Worm (Caenorhabditis elegans) whole organism, midembryonic: ENCODE data around the gene C26E1.2.
A peak's percentile ranks its signal among the peaks of the same experiment; 100 is the strongest.

ENCODE experiments used
- T22C8.4 ChIP-seq: fragments of 200-800 bp; sonication (Bioruptor generic); IDR thresholded peaks from 2 replicates; pipeline ENCODE4 v1.3.6; 2022; ENCODE audit warnings: missing genetic modification characterization, missing compliant biosample characterization
- cog-1 ChIP-seq: sonication (generic microtip); optimal IDR thresholded peaks from 2 replicates; lab custom pipeline; 2016; ENCODE audit warnings: missing genetic modification characterization, missing compliant biosample characterization
- flt-1 ChIP-seq: fragments of 200-800 bp; sonication (Bioruptor generic); IDR thresholded peaks from 2 replicates; pipeline ENCODE4 v1.3.6; 2022; ENCODE audit warnings: missing genetic modification characterization, missing compliant biosample characterization
- klf-2 ChIP-seq: fragments of 200-800 bp; sonication (Bioruptor generic); conservative IDR thresholded peaks from 2 replicates; pipeline ENCODE4 v1.3.6; 2022; ENCODE audit warnings: missing genetic modification reagents, missing genetic modification characterization, missing compliant biosample characterization
- med-1 ChIP-seq: sonication (generic microtip); optimal IDR thresholded peaks from 2 replicates; lab custom pipeline; 2017; ENCODE audit warnings: missing genetic modification characterization, mild to moderate bottlenecking, missing compliant biosample characterization, antibody characterized with exemption, missing genetic modification reagents; ENCODE audit not compliant: insufficient read depth
- ref-1 ChIP-seq: fragments of 200-800 bp; sonication (Bioruptor generic); conservative IDR thresholded peaks from 2 replicates; pipeline ENCODE4 v1.3.6; 2022; ENCODE audit warnings: missing genetic modification reagents, missing genetic modification characterization, missing compliant biosample characterization
- tab-1 ChIP-seq: fragments of 200-800 bp; sonication (Bioruptor generic); IDR thresholded peaks from 2 replicates; pipeline ENCODE4 v1.3.6; 2022; ENCODE audit warnings: missing genetic modification characterization, missing compliant biosample characterization
- ztf-23 ChIP-seq: fragments of 200-800 bp; sonication (Bioruptor generic); IDR thresholded peaks from 2 replicates; pipeline ENCODE4 v1.3.6; 2022; ENCODE audit warnings: missing genetic modification reagents, missing genetic modification characterization, missing compliant biosample characterization
- ztf-29 ChIP-seq: fragments of 200-800 bp; sonication (Bioruptor generic); IDR thresholded peaks from 2 replicates; pipeline ENCODE4 v1.3.6; 2022; ENCODE audit warnings: missing genetic modification reagents, missing genetic modification characterization, missing compliant biosample characterization

The C26E1.2 gene

ce11 chrV:13298706-13299105 is 6.2 kb upstream of the C26E1.2 start:
- no peak for TF ChIP-seq flt-1
- TF ChIP-seq ztf-23 (GFP tag; lab: Robert Waterston, UW) = no peak
- TF ChIP-seq med-1 = no peak
- TF ChIP-seq ztf-29 = no peak
- no peak for TF ChIP-seq ref-1
- no peak for TF ChIP-seq T22C8.4 (GFP tag; lab: Robert Waterston, UW)

- TF ChIP-seq flt-1 (no peak), ref-1 (no peak), cog-1 (no peak), tab-1 (GFP tag; lab: Robert Waterston, UW) (no peak), ztf-29 (no peak), med-1 (no peak), T22C8.4 (GFP tag; lab: Robert Waterston, UW) (no peak), klf-2 (no peak), ztf-23 (GFP tag; lab: Robert Waterston, UW) (no peak)
Measured at ce11 chrV:13299398-13299797, 5.5 kb upstream of the C26E1.2 start.

ce11 chrV:13300492-13300891 is 4.4 kb upstream of the C26E1.2 start:
- TF ChIP-seq ztf-29 = no peak
- TF ChIP-seq ref-1 = no peak
- no peak for TF ChIP-seq T22C8.4 (GFP tag; lab: Robert Waterston, UW)
- TF ChIP-seq med-1 = no peak
- no peak for TF ChIP-seq tab-1 (GFP tag; lab: Robert Waterston, UW)
- no peak for TF ChIP-seq klf-2
- TF ChIP-seq flt-1 = no peak
- TF ChIP-seq ztf-23 (GFP tag; lab: Robert Waterston, UW) = no peak
- TF ChIP-seq cog-1 = no peak

- no peak for TF ChIP-seq klf-2
- TF ChIP-seq ztf-23 (GFP tag; lab: Robert Waterston, UW) = no peak
- no peak for TF ChIP-seq T22C8.4 (GFP tag; lab: Robert Waterston, UW)
- TF ChIP-seq ztf-29 = no peak
- no peak for TF ChIP-seq med-1
- TF ChIP-seq ref-1 = no peak
- TF ChIP-seq tab-1 (GFP tag; lab: Robert Waterston, UW) = no peak
- TF ChIP-seq cog-1 = no peak
- TF ChIP-seq flt-1 = no peak
Measured at ce11 chrV:13301443-13301842, 3.5 kb upstream of the C26E1.2 start, which contains the start of gene ceh-79. Gene ceh-79 (plus strand): TSS chrV:13301833.

- TF ChIP-seq T22C8.4 (GFP tag; lab: Robert Waterston, UW) (no peak), tab-1 (GFP tag; lab: Robert Waterston, UW) (no peak), klf-2 (no peak), cog-1 (no peak), ztf-29 (no peak), med-1 (no peak), flt-1 (no peak), ref-1 (no peak), ztf-23 (GFP tag; lab: Robert Waterston, UW) (no peak)
Measured at ce11 chrV:13308616-13309015, 3.7 kb downstream of the C26E1.2 start, which contains the start of gene C50B6.1. Gene C50B6.1 (plus strand): TSS chrV:13308916.

ce11 chrV:13309806-13310205 is 4.9 kb downstream of the C26E1.2 start:
- no peak for TF ChIP-seq ztf-29
- no peak for TF ChIP-seq T22C8.4 (GFP tag; lab: Robert Waterston, UW)
- TF ChIP-seq ref-1 = no peak
- TF ChIP-seq ztf-23 (GFP tag; lab: Robert Waterston, UW) = no peak
- TF ChIP-seq klf-2 = no peak
- no peak for TF ChIP-seq tab-1 (GFP tag; lab: Robert Waterston, UW)

ce11 chrV:13312210-13312676 is 7.3 kb downstream of the C26E1.2 start, which contains the start of gene nasp-2:
Gene nasp-2 (minus strand): TSS chrV:13312260.
- TF ChIP-seq T22C8.4 (GFP tag; lab: Robert Waterston, UW) = no peak
- TF ChIP-seq med-1 = no peak
- no peak for TF ChIP-seq ztf-29
- TF ChIP-seq ztf-23 (GFP tag; lab: Robert Waterston, UW) = no peak
- TF ChIP-seq cog-1 = no peak
- no peak for TF ChIP-seq tab-1 (GFP tag; lab: Robert Waterston, UW)
- no peak for TF ChIP-seq flt-1
- TF ChIP-seq klf-2 = no peak
- no peak for TF ChIP-seq ref-1

- peak; percentile 69 for TF ChIP-seq T22C8.4 (GFP tag; lab: Robert Waterston, UW)
- no peak for TF ChIP-seq tab-1 (GFP tag; lab: Robert Waterston, UW)
- TF ChIP-seq ztf-23 (GFP tag; lab: Robert Waterston, UW) = 0 out of 2 replicates have a peak, but pooled peaks have one; percentile 62
Measured at ce11 chrV:13313045-13313623, 8.2 kb downstream of the C26E1.2 start, which contains the start of gene C50B6.3. Gene C50B6.3 (plus strand): TSS chrV:13313573.

ce11 chrV:13317247-13317646 is 12.3 kb downstream of the C26E1.2 start:
- TF ChIP-seq tab-1 (GFP tag; lab: Robert Waterston, UW) (0 out of 2 replicates have a peak, but pooled peaks have one; percentile 31), klf-2 (0 out of 2 replicates have a peak, but pooled peaks have one; percentile 8)

- no peak for TF ChIP-seq flt-1
- TF ChIP-seq ztf-29 = no peak
- TF ChIP-seq T22C8.4 (GFP tag; lab: Robert Waterston, UW) = no peak
- no peak for TF ChIP-seq tab-1 (GFP tag; lab: Robert Waterston, UW)
- no peak for TF ChIP-seq klf-2
- TF ChIP-seq med-1 = no peak
Measured at ce11 chrV:13317911-13318502, 13.1 kb downstream of the C26E1.2 start, which contains the start of the genes col-161 and srh-18. Gene col-161 (minus strand): TSS chrV:13318011. Gene srh-18 (plus strand): TSS chrV:13318452.

- TF ChIP-seq ztf-29 (no peak), flt-1 (no peak), med-1 (no peak), cog-1 (no peak), ztf-23 (GFP tag; lab: Robert Waterston, UW) (no peak), klf-2 (no peak)
Measured at ce11 chrV:13320676-13321075, 15.7 kb downstream of the C26E1.2 start, which contains the start of gene srh-15. Gene srh-15 (plus strand): TSS chrV:13320976.
